Fruit fly (Drosophila melanogaster) whole organism, embryonic: ENCODE data around the gene Osi18.

Experiments
- Ada2b ChIP-seq: fragments of 200-800 bp; sonication (Bioruptor generic); IDR thresholded peaks from 2 replicates; pipeline ENCODE4 v1.3.6; 2022; ENCODE audit warnings: missing biosample characterization, missing genetic modification characterization
- Adf1 ChIP-seq: fragments of 200-800 bp; sonication (Bioruptor generic); IDR thresholded peaks from 2 replicates; pipeline ENCODE4 v1.3.6; 2022; ENCODE audit warnings: missing biosample characterization, missing genetic modification characterization
- Antp ChIP-seq: fragments of 200-800 bp; sonication (Bioruptor generic); optimal IDR thresholded peaks from 3 replicates; lab custom pipeline; 2016; ENCODE audit warnings: missing biosample characterization, missing genetic modification characterization
- Awh ChIP-seq: fragments of 200-800 bp; sonication (Bioruptor generic); IDR thresholded peaks from 2 replicates; pipeline ENCODE4, ENCODE4 v1.3.6; 2022; ENCODE audit warnings: missing biosample characterization, missing genetic modification characterization
- C15 ChIP-seq: fragments of 200-800 bp; sonication (Bioruptor generic); IDR thresholded peaks from 3 replicates; pipeline ENCODE4 v1.3.6; 2022; ENCODE audit warnings: missing biosample characterization, missing genetic modification characterization
- CG10979 ChIP-seq: fragments of 200-800 bp; sonication (Bioruptor generic); optimal IDR thresholded peaks from 2 replicates; lab custom pipeline; 2018; ENCODE audit warnings: missing biosample characterization, mild to moderate bottlenecking, missing genetic modification characterization, moderate library complexity
- CG11504 ChIP-seq: fragments of 200-800 bp; sonication (Bioruptor generic); optimal IDR thresholded peaks from 3 replicates; lab custom pipeline; 2019; ENCODE audit warnings: missing biosample characterization, mild to moderate bottlenecking, missing genetic modification characterization, moderate library complexity
- CG11560 ChIP-seq: fragments of 200-800 bp; sonication (Bioruptor generic); IDR thresholded peaks from 3 replicates; pipeline ENCODE4 v1.3.6; 2022; ENCODE audit warnings: missing biosample characterization, missing genetic modification characterization
- CG12155 ChIP-seq: fragments of 200-800 bp; sonication (Bioruptor generic); optimal IDR thresholded peaks from 3 replicates; lab custom pipeline; 2016; ENCODE audit warnings: missing biosample characterization, missing genetic modification characterization
- CG13296 ChIP-seq: fragments of 200-800 bp; sonication (Bioruptor generic); optimal IDR thresholded peaks from 3 replicates; lab custom pipeline; 2018; ENCODE audit warnings: missing biosample characterization, mild to moderate bottlenecking, missing genetic modification characterization
- CG14050 ChIP-seq: fragments of 200-800 bp; sonication (Bioruptor generic); IDR thresholded peaks from 3 replicates; pipeline ENCODE4 v1.3.6; 2022; ENCODE audit warnings: missing biosample characterization, missing genetic modification characterization
- CG15269 ChIP-seq: fragments of 200-800 bp; sonication (Bioruptor generic); optimal IDR thresholded peaks from 2 replicates; lab custom pipeline; 2018; ENCODE audit warnings: missing biosample characterization, mild to moderate bottlenecking, missing genetic modification characterization, moderate library complexity
- CG15601 ChIP-seq: fragments of 200-800 bp; sonication (Bioruptor generic); optimal IDR thresholded peaks from 3 replicates; lab custom pipeline; 2019; ENCODE audit warnings: missing biosample characterization, mild to moderate bottlenecking, missing genetic modification characterization, moderate library complexity
- CG16815 ChIP-seq: fragments of 200-800 bp; sonication (Bioruptor generic); optimal IDR thresholded peaks from 3 replicates; lab custom pipeline; 2017; ENCODE audit warnings: missing biosample characterization, mild to moderate bottlenecking, missing genetic modification characterization
- CG18599 ChIP-seq: fragments of 200-800 bp; sonication (Bioruptor generic); optimal IDR thresholded peaks from 3 replicates; lab custom pipeline; 2017; ENCODE audit warnings: missing biosample characterization, missing genetic modification characterization, mild to moderate bottlenecking, moderate library complexity, missing genetic modification reagents
- CG33213 ChIP-seq: fragments of 200-800 bp; sonication (Bioruptor generic); optimal IDR thresholded peaks from 3 replicates; lab custom pipeline; 2016; ENCODE audit warnings: missing biosample characterization, missing genetic modification characterization
- CG3407 ChIP-seq: fragments of 200-800 bp; sonication (Bioruptor generic); optimal IDR thresholded peaks from 2 replicates; lab custom pipeline; 2018; ENCODE audit warnings: missing biosample characterization, mild to moderate bottlenecking, missing genetic modification characterization
- CG34422 ChIP-seq: fragments of 200-800 bp; sonication (Bioruptor generic); IDR thresholded peaks from 3 replicates; pipeline ENCODE4 v1.3.6; 2022; ENCODE audit warnings: missing biosample characterization, missing genetic modification characterization
- CG6175 ChIP-seq: fragments of 200-800 bp; sonication (Bioruptor generic); IDR thresholded peaks from 3 replicates; pipeline ENCODE4 v1.3.6; 2022; ENCODE audit warnings: missing biosample characterization, missing genetic modification characterization
- CG6765 ChIP-seq: fragments of 200-800 bp; sonication (Bioruptor generic); optimal IDR thresholded peaks from 3 replicates; lab custom pipeline; 2017; ENCODE audit warnings: missing biosample characterization, mild to moderate bottlenecking, missing genetic modification characterization
- CG6854 ChIP-seq: fragments of 200-800 bp; sonication (Bioruptor generic); optimal IDR thresholded peaks from 3 replicates; lab custom pipeline; 2017; ENCODE audit warnings: missing biosample characterization, mild to moderate bottlenecking, missing genetic modification characterization
- CG7372 ChIP-seq: fragments of 200-800 bp; sonication (Bioruptor generic); IDR thresholded peaks from 2 replicates; pipeline ENCODE4 v1.3.6; 2022; ENCODE audit warnings: missing biosample characterization, missing genetic modification characterization
- CTCF ChIP-seq: fragments of 200-800 bp; sonication (Bioruptor generic); optimal IDR thresholded peaks from 2 replicates; lab custom pipeline; 2017; ENCODE audit warnings: missing biosample characterization, mild to moderate bottlenecking, missing genetic modification characterization, moderate library complexity
- GATAe ChIP-seq: fragments of 200-800 bp; sonication (Bioruptor generic); conservative IDR thresholded peaks from 2 replicates; pipeline ENCODE4 v1.3.6; 2022; ENCODE audit warnings: missing biosample characterization, missing genetic modification characterization
- H15 ChIP-seq: fragments of 200-800 bp; sonication (Bioruptor generic); IDR thresholded peaks from 3 replicates; pipeline ENCODE4 v1.3.6; 2022; ENCODE audit warnings: missing biosample characterization, missing genetic modification characterization
- H2.0 ChIP-seq: fragments of 200-800 bp; sonication (Bioruptor generic); IDR thresholded peaks from 2 replicates; pipeline ENCODE4 v1.3.6; 2022; ENCODE audit warnings: missing biosample characterization, missing genetic modification characterization
- Hsf ChIP-seq: fragments of 200-800 bp; sonication (Bioruptor generic); optimal IDR thresholded peaks from 3 replicates; lab custom pipeline; 2016; ENCODE audit warnings: missing biosample characterization, missing genetic modification characterization
- NFAT ChIP-seq: fragments of 200-800 bp; sonication (Bioruptor generic); IDR thresholded peaks from 2 replicates; pipeline ENCODE4 v1.3.6; 2022; ENCODE audit warnings: missing biosample characterization, missing genetic modification characterization
- Sry-β ChIP-seq: fragments of 200-800 bp; sonication (Bioruptor generic); optimal IDR thresholded peaks from 2 replicates; lab custom pipeline; 2018; ENCODE audit warnings: missing biosample characterization, mild to moderate bottlenecking, missing genetic modification characterization, moderate library complexity
- Trl ChIP-seq, 3 experiments: fragments of >200 bp in 2 of 3; fragments of 200-800 bp in 1 of 3; sonication (Bioruptor generic) in 1 of 3; optimal IDR thresholded peaks; 2 replicates in 1 of 3; 3 replicates in 2 of 3; lab custom pipeline; 2016 to 2017; ENCODE audit warnings: missing biosample characterization in 1 of 3, missing genetic modification characterization in 1 of 3
- Xrp1 ChIP-seq: fragments of 200-800 bp; sonication (Bioruptor generic); IDR thresholded peaks from 2 replicates; pipeline ENCODE4 v1.3.6; 2022; ENCODE audit warnings: missing biosample characterization, missing genetic modification characterization
- ato ChIP-seq: fragments of 200-800 bp; sonication (Bioruptor generic); IDR thresholded peaks from 2 replicates; pipeline ENCODE4 v1.3.6; 2022; ENCODE audit warnings: missing biosample characterization, missing genetic modification characterization; ENCODE audit not compliant: partially characterized antibody
- bsh ChIP-seq, 2 experiments: fragments of 200-800 bp; sonication (Bioruptor generic); optimal IDR thresholded peaks; 2 replicates each; lab custom pipeline; 2017 to 2018; ENCODE audit warnings: mild to moderate bottlenecking in 2 of 2, missing biosample characterization in 2 of 2, missing genetic modification characterization in 2 of 2, moderate library complexity in 1 of 2
- cad ChIP-seq: fragments of >200 bp; optimal IDR thresholded peaks from 2 replicates; lab custom pipeline; 2017; ENCODE audit warnings: missing biosample characterization, missing genetic modification characterization
- chif ChIP-seq, 2 experiments: fragments of 200-800 bp; sonication (Bioruptor generic); optimal IDR thresholded peaks; 3 replicates each; lab custom pipeline; 2016; ENCODE audit warnings: missing biosample characterization in 2 of 2, missing genetic modification characterization in 2 of 2
- esg ChIP-seq: fragments of 200-800 bp; sonication (Bioruptor generic); conservative IDR thresholded peaks from 2 replicates; pipeline ENCODE4 v1.3.6; 2022; ENCODE audit warnings: missing biosample characterization, missing genetic modification characterization
- fd102C ChIP-seq: fragments of 200-800 bp; sonication (Bioruptor generic); optimal IDR thresholded peaks from 2 replicates; lab custom pipeline; 2018; ENCODE audit warnings: missing biosample characterization, mild to moderate bottlenecking, missing genetic modification characterization, moderate library complexity
- fru ChIP-seq: fragments of >200 bp; optimal IDR thresholded peaks from 2 replicates; lab custom pipeline; 2017
- gce ChIP-seq: fragments of 200-800 bp; sonication (Bioruptor generic); IDR thresholded peaks from 3 replicates; pipeline ENCODE4 v1.3.6; 2022; ENCODE audit warnings: missing biosample characterization, missing genetic modification characterization
- grau ChIP-seq: fragments of 200-800 bp; optimal IDR thresholded peaks from 3 replicates; lab custom pipeline; 2019; ENCODE audit warnings: missing biosample characterization, mild to moderate bottlenecking, missing genetic modification characterization, moderate library complexity
- jumu ChIP-seq: fragments of 200-800 bp; sonication (Bioruptor generic); optimal IDR thresholded peaks from 3 replicates; lab custom pipeline; 2016; ENCODE audit warnings: missing biosample characterization, missing genetic modification characterization
- kah ChIP-seq: fragments of 200-800 bp; sonication (Bioruptor generic); optimal IDR thresholded peaks from 2 replicates; lab custom pipeline; 2018; ENCODE audit warnings: missing biosample characterization, mild to moderate bottlenecking, missing genetic modification characterization
- lola ChIP-seq, 3 experiments: fragments of >200 bp in 2 of 3; fragments of 200-800 bp in 1 of 3; sonication (Bioruptor generic) in 1 of 3; optimal IDR thresholded peaks; 2 replicates each; lab custom pipeline; 2017 to 2019; ENCODE audit warnings: missing biosample characterization in 3 of 3, missing genetic modification characterization in 3 of 3, mild to moderate bottlenecking in 1 of 3, moderate library complexity in 1 of 3
- mirr ChIP-seq: fragments of 200-800 bp; sonication (Bioruptor generic); optimal IDR thresholded peaks from 3 replicates; lab custom pipeline; 2018; ENCODE audit warnings: missing biosample characterization, mild to moderate bottlenecking, missing genetic modification characterization
- odd ChIP-seq: fragments of 200-800 bp; sonication (Bioruptor generic); optimal IDR thresholded peaks from 2 replicates; lab custom pipeline; 2017; ENCODE audit warnings: missing biosample characterization, mild to moderate bottlenecking, missing genetic modification characterization
- psq ChIP-seq: fragments of 200-800 bp; sonication (Bioruptor generic); optimal IDR thresholded peaks from 2 replicates; lab custom pipeline; 2017; ENCODE audit warnings: missing biosample characterization, missing genetic modification characterization
- sens-2 ChIP-seq: fragments of 200-800 bp; sonication (Bioruptor generic); IDR thresholded peaks from 2 replicates; pipeline ENCODE4 v1.3.6; 2022; ENCODE audit warnings: missing biosample characterization, missing genetic modification characterization
- trem ChIP-seq: fragments of 200-800 bp; optimal IDR thresholded peaks from 3 replicates; lab custom pipeline; 2019; ENCODE audit warnings: missing biosample characterization, mild to moderate bottlenecking, missing genetic modification characterization, moderate library complexity
- unpg ChIP-seq: fragments of 200-800 bp; sonication (Bioruptor generic); optimal IDR thresholded peaks from 3 replicates; lab custom pipeline; 2018; ENCODE audit warnings: missing biosample characterization, mild to moderate bottlenecking, missing genetic modification characterization, moderate library complexity
- vnd ChIP-seq: fragments of 200-800 bp; sonication (Bioruptor generic); IDR thresholded peaks from 3 replicates; pipeline ENCODE4 v1.3.6; 2022; ENCODE audit warnings: missing biosample characterization, missing genetic modification characterization; ENCODE audit not compliant: partially characterized antibody

Gene Osi18

dm6 chr3R:6373512-6374306 lies 43.7 kb downstream of the Osi18 start (continued):
- TF ChIP-seq CG12155 (GFP tag; lab: Kevin White, UChicago) (peak; percentile 14), GATAe (GFP tag; lab: Robert Waterston, UW) (no peak), CG6854 (GFP tag; lab: Kevin White, UChicago) (peak; percentile 71), CG14050 (GFP tag; lab: Robert Waterston, UW) (0 out of 3 replicates have a peak, but pooled peaks have one; percentile 25), lola (GFP tag; optimal IDR thresholded peaks at IDR 0.05; lab: Kevin White, UChicago) (no peak), CG11504 (tag; lab: Kevin White, UChicago) (no peak), CG15269 (tag; lab: Kevin White, UChicago) (peak; percentile 66), CG13296 (GFP tag; lab: Kevin White, UChicago) (peak; percentile 72), Hsf (peak; percentile 35), mirr (peak; percentile 52), Sry-β (no peak), CG18599 (GFP tag; lab: Kevin White, UChicago) (peak; percentile 67), NFAT (GFP tag; lab: Robert Waterston, UW) (no peak; the same call in 1 of the 2 replicates), CG6175 (GFP tag; lab: Robert Waterston, UW) (no peak), psq (peak; percentile 50), bsh (GFP tag; optimal IDR thresholded peaks at IDR 0.05; lab: Kevin White, UChicago) (peak in 1 of 2 experiments; percentile 40), esg (GFP tag; lab: Robert Waterston, UW) (no peak), vnd (no peak), Ada2b (GFP tag; lab: Robert Waterston, UW) (no peak), CG3407 (peak; percentile 43), jumu (GFP tag; lab: Kevin White, UChicago) (no peak), Trl (optimal IDR thresholded peaks at IDR 0.05; lab: Kevin White, UChicago) (no peak), Trl (GFP tag; optimal IDR thresholded peaks at IDR 0.05; lab: Kevin White, UChicago) (peak; percentile 57), unpg (GFP tag; lab: Kevin White, UChicago) (peak; percentile 40), kah (GFP tag; lab: Kevin White, UChicago) (peak; percentile 17), H2.0 (GFP tag; lab: Robert Waterston, UW) (no peak), CG16815 (GFP tag; lab: Kevin White, UChicago) (no peak), fd102C (GFP tag; lab: Kevin White, UChicago) (no peak), CG6765 (GFP tag; lab: Kevin White, UChicago) (peak; percentile 52), CG10979 (tag; lab: Kevin White, UChicago) (peak; percentile 3), Antp (no peak), CG15601 (tag; lab: Kevin White, UChicago) (peak; percentile 28), fru (lab: Kevin White, UChicago) (no peak), Xrp1 (GFP tag; lab: Robert Waterston, UW) (peak; percentile 55), Adf1 (peak; percentile 43), CG33213 (GFP tag; lab: Kevin White, UChicago) (peak; percentile 32), CG7372 (GFP tag; lab: Robert Waterston, UW) (no peak), sens-2 (GFP tag; lab: Robert Waterston, UW) (no peak), Awh (GFP tag; lab: Robert Waterston, UW) (peak; percentile 66), CG34422 (GFP tag; lab: Robert Waterston, UW) (peak; percentile 43; the same call in 1 of the 3 replicates), gce (GFP tag; lab: Robert Waterston, UW) (0 out of 3 replicates have a peak, but pooled peaks have one; percentile 30), CG11560 (tag; lab: Robert Waterston, UW) (no peak), CTCF (GFP tag; lab: Kevin White, UChicago) (no peak), H15 (GFP tag; lab: Robert Waterston, UW) (no peak), C15 (GFP tag; lab: Robert Waterston, UW) (peak; percentile 55; the same call in 1 of the 3 replicates), ato (GFP tag; lab: Robert Waterston, UW) (no peak), odd (GFP tag; lab: Kevin White, UChicago) (peak; percentile 66), chif (GFP tag; optimal IDR thresholded peaks at IDR 0.05; lab: Kevin White, UChicago) (no peak), grau (tag; lab: Kevin White, UChicago) (peak; percentile 32), cad (GFP tag; lab: Kevin White, UChicago) (no peak), trem (tag; lab: Kevin White, UChicago) (peak; percentile 33)
